Worm (Caenorhabditis elegans) whole organism, early embryonic: ENCODE measurements around the gene EGAP9.3.

Source experiments
- B0310.2 ChIP-seq: sonication (generic microtip); optimal IDR thresholded peaks from 2 replicates; lab custom pipeline; 2016; ENCODE audit warnings: mild to moderate bottlenecking, missing genetic modification characterization, missing compliant biosample characterization
- ama-1 ChIP-seq: fragments of 150-350 bp; optimal IDR thresholded peaks from 2 replicates; lab custom pipeline; 2014
- ceh-36 ChIP-seq: sonication (generic microtip); optimal IDR thresholded peaks from 2 replicates; lab custom pipeline; 2016; ENCODE audit warnings: missing genetic modification characterization, inconsistent platforms, missing compliant biosample characterization
- ets-7 ChIP-seq: sonication (generic microtip); optimal IDR thresholded peaks from 2 replicates; lab custom pipeline; 2016; ENCODE audit warnings: missing genotype, missing genetic modification characterization, missing compliant biosample characterization
- flt-1 ChIP-seq: fragments of 200-800 bp; sonication (Bioruptor generic); IDR thresholded peaks from 2 replicates; pipeline ENCODE4 v1.3.6; 2022; ENCODE audit warnings: missing genetic modification characterization, missing compliant biosample characterization
- hnd-1 ChIP-seq: sonication (generic microtip); optimal IDR thresholded peaks from 2 replicates; lab custom pipeline; 2016; ENCODE audit warnings: missing genetic modification characterization, missing compliant biosample characterization
- pes-1 ChIP-seq: fragments of 200-800 bp; sonication (Bioruptor generic); IDR thresholded peaks from 2 replicates; pipeline ENCODE4 v1.3.6; 2022; ENCODE audit warnings: missing genetic modification reagents, missing genetic modification characterization, missing compliant biosample characterization
- scrt-1 ChIP-seq: fragments of 200-800 bp; sonication (Bioruptor generic); IDR thresholded peaks from 2 replicates; pipeline ENCODE4 v1.3.6; 2022; ENCODE audit warnings: missing genetic modification characterization, missing compliant biosample characterization
- tbx-11 ChIP-seq: fragments of 200-800 bp; sonication (Bioruptor generic); IDR thresholded peaks from 2 replicates; pipeline ENCODE4 v1.3.6; 2022; ENCODE audit warnings: missing genetic modification characterization, missing compliant biosample characterization
- tbx-37 ChIP-seq: fragments of 200-800 bp; sonication (Bioruptor generic); conservative IDR thresholded peaks from 2 replicates; pipeline ENCODE4 v1.3.6; 2022; ENCODE audit warnings: missing genetic modification reagents, missing genetic modification characterization, missing compliant biosample characterization
- tra-4 ChIP-seq: sonication (generic microtip); optimal IDR thresholded peaks from 2 replicates; lab custom pipeline; 2017; ENCODE audit warnings: missing genetic modification characterization, missing compliant biosample characterization

DNA sequence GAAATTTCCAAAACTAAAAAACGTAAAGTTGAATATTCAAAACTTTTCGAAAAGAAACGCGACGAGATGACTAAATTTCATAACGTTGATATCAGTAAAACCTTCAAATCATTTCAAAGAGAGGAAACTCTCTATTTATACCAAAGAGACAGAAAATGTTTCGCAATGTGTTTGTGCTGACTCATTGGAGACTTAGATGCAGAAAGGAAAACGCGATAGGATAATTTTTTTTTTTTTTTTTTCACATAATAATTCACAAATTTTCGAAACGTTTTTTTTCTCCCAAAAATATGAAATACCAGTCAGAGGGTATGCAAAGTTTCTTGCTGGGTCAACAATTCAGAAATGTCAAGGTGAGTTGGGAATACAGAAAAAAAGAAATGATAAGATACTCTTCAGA, 26.3 kb upstream of the EGAP9.3 start:
- TF ChIP-seq ama-1 (lab: Kevin White, UChicago) (no peak), tbx-11 (GFP tag; lab: Robert Waterston, UW) (no peak), pes-1 (GFP tag; lab: Robert Waterston, UW) (no peak), hnd-1 (tag; lab: Kevin White, UChicago) (no peak), ceh-36 (tag; lab: Kevin White, UChicago) (no peak), ets-7 (tag; lab: Kevin White, UChicago) (no peak), tra-4 (tag; lab: Kevin White, UChicago) (no peak), B0310.2 (tag; lab: Kevin White, UChicago) (no peak), flt-1 (GFP tag; lab: Robert Waterston, UW) (no peak), tbx-37 (no peak), scrt-1 (GFP tag; lab: Robert Waterston, UW) (no peak)
